Fruit fly (Drosophila melanogaster): Measurements from ENCODE around the gene GCS1.

Gene GCS1

DNA sequence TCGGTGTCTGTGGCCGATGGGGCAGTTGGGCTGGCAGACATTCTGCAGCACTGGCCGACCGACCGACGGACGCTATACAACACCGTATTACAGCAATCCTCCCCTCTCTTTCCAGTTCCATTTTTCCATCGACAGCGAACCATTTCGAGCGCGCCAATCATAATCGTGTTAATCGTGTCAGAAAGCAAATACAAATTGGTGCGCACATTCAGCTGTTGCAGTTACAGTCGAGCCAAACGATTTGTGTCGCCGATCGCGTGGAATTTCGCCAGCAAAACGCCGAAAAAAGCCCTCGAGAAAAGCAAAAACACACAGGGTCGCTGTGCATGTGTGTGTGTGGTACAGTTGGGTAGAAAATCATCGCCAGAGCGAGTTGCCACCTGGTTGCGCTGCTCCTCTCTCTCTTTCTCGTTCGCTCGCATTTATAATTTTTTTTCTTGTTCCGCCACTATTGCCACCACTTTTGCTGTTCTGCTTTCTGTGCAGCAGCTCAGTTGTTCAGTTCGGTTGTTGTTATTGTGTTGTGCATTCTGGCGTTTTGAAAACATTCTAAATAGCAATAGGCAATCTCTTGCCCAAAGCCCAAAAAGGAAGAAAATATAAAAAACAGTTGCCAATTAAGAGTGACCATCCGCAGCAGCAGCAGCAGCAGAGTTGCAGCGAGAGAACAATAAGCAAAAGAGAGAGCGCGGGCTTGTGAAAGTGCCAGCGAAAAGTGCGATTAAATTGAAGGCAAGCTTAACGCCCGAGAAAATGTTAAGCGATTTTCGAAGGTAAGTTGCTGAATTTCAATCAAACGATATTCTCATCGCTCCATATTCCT lies 2.9 kb upstream of the GCS1 start, which contains the start of gene CG1737:
Gene CG1737, plus strand, starts transcription at position 104 of the 823 bp plus-strand sequence.
- TF ChIP-seq Eip74EF (GFP tag; optimal IDR thresholded peaks at IDR 0.05), result no peak
- no peak for TF ChIP-seq CG10959 (GFP tag; IDR thresholded peaks at IDR 0.05)
- TF ChIP-seq CG2129 (GFP tag; IDR thresholded peaks at IDR 0.05; ENCODE audit: partially characterized antibody), result no peak
- TF ChIP-seq CG18619 (GFP tag; optimal IDR thresholded peaks at IDR 0.05), result peak; percentile 3
- no peak for TF ChIP-seq CoRest (tag; optimal IDR thresholded peaks at IDR 0.05)
- TF ChIP-seq CG11695 (GFP tag; IDR thresholded peaks at IDR 0.05), result no peak
- TF ChIP-seq stc (GFP tag; IDR thresholded peaks at IDR 0.05), result no peak
- no peak for TF ChIP-seq sisA (GFP tag; IDR thresholded peaks at IDR 0.05)
- TF ChIP-seq bowl (GFP tag; IDR thresholded peaks at IDR 0.05), result no peak
- 0 out of 2 replicates have a peak, but pooled peaks have one; percentile 24 for TF ChIP-seq CG11247 (GFP tag; IDR thresholded peaks at IDR 0.05)
- no peak for TF ChIP-seq tup (GFP tag; optimal IDR thresholded peaks at IDR 0.05)
- TF ChIP-seq bsh (GFP tag; optimal IDR thresholded peaks at IDR 0.05), result no peak
- TF ChIP-seq CG33213 (GFP tag; optimal IDR thresholded peaks at IDR 0.05), result no peak
- no peak for TF ChIP-seq croc (GFP tag; conservative IDR thresholded peaks at IDR 0.05)
- no peak for TF ChIP-seq CG1529 (GFP tag; optimal IDR thresholded peaks at IDR 0.05)
- TF ChIP-seq chif (GFP tag; optimal IDR thresholded peaks at IDR 0.05), result peak in 1 of 2 experiments; percentile 9
- TF ChIP-seq vvl (GFP tag; IDR thresholded peaks at IDR 0.05), result peak; percentile 10; the same call in 1 of the 2 replicates
- no peak for TF ChIP-seq dmrt11E (tag; optimal IDR thresholded peaks at IDR 0.05)
- no peak for TF ChIP-seq shn (GFP tag; optimal IDR thresholded peaks at IDR 0.05)
- TF ChIP-seq CG30403 (GFP tag; optimal IDR thresholded peaks at IDR 0.05), result no peak
- peak; percentile 38; the same call in 1 of the 2 replicates for TF ChIP-seq Rfx (GFP tag; IDR thresholded peaks at IDR 0.05)
- TF ChIP-seq CG8290 (GFP tag; optimal IDR thresholded peaks at IDR 0.05), result no peak
- peak in 1 of 2 experiments; percentile 76 for TF ChIP-seq CG8290 (tag; optimal IDR thresholded peaks at IDR 0.05)
- TF ChIP-seq NC2α (GFP tag; optimal IDR thresholded peaks at IDR 0.05), result no peak
- no peak for TF ChIP-seq aop (GFP tag; IDR thresholded peaks at IDR 0.05)
- no peak for TF ChIP-seq HLH4C (GFP tag; IDR thresholded peaks at IDR 0.05; ENCODE audit: partially characterized antibody)
- no peak for TF ChIP-seq Vsx1 (GFP tag; optimal IDR thresholded peaks at IDR 0.05)
- TF ChIP-seq Usf (GFP tag; optimal IDR thresholded peaks at IDR 0.05), result no peak
- peak; percentile 19 for TF ChIP-seq Fer1 (GFP tag; optimal IDR thresholded peaks at IDR 0.05)
- peak; percentile 67 for TF ChIP-seq CG2116 (GFP tag; optimal IDR thresholded peaks at IDR 0.05)
- TF ChIP-seq CG15073 (GFP tag; optimal IDR thresholded peaks at IDR 0.05), result no peak
- no peak for TF ChIP-seq CHES-1-like (GFP tag; optimal IDR thresholded peaks at IDR 0.05)
- peak; percentile 44 for TF ChIP-seq CG4617 (GFP tag; optimal IDR thresholded peaks at IDR 0.05; ENCODE audit: borderline replicate concordance)
- TF ChIP-seq CG15269 (tag; optimal IDR thresholded peaks at IDR 0.05), result no peak
- TF ChIP-seq knrl (GFP tag; IDR thresholded peaks at IDR 0.05; ENCODE audit: partially characterized antibody), result no peak
- TF ChIP-seq emc (GFP tag; optimal IDR thresholded peaks at IDR 0.05), result no peak
- no peak for TF ChIP-seq Atf3 (GFP tag; optimal IDR thresholded peaks at IDR 0.05)
- no peak for TF ChIP-seq nmo (GFP tag; optimal IDR thresholded peaks at IDR 0.05)
- TF ChIP-seq dati (GFP tag; IDR thresholded peaks at IDR 0.05), result no peak
- no peak for TF ChIP-seq p53 (GFP tag; optimal IDR thresholded peaks at IDR 0.05)
- TF ChIP-seq wor (GFP tag; IDR thresholded peaks at IDR 0.05), result no peak
- no peak for TF ChIP-seq gro (GFP tag; optimal IDR thresholded peaks at IDR 0.05)
- no peak for TF ChIP-seq CG2712 (tag; optimal IDR thresholded peaks at IDR 0.05)
- no peak for TF ChIP-seq Dip3 (GFP tag; optimal IDR thresholded peaks at IDR 0.05)
- no peak for TF ChIP-seq Neu2 (GFP tag; optimal IDR thresholded peaks at IDR 0.05; ENCODE audit: borderline replicate concordance)
- no peak for TF ChIP-seq CG9876 (GFP tag; optimal IDR thresholded peaks at IDR 0.05)
- no peak for TF ChIP-seq CG10462 (GFP tag; optimal IDR thresholded peaks at IDR 0.05)
- TF ChIP-seq tx (GFP tag; optimal IDR thresholded peaks at IDR 0.05), result peak; percentile 3
- TF ChIP-seq lov (optimal IDR thresholded peaks at IDR 0.05), result no peak
- no peak for TF ChIP-seq lov (GFP tag; IDR thresholded peaks at IDR 0.05)
